Worm (Caenorhabditis elegans): ENCODE data around the gene klp-7.

klp-7 gene

DNA sequence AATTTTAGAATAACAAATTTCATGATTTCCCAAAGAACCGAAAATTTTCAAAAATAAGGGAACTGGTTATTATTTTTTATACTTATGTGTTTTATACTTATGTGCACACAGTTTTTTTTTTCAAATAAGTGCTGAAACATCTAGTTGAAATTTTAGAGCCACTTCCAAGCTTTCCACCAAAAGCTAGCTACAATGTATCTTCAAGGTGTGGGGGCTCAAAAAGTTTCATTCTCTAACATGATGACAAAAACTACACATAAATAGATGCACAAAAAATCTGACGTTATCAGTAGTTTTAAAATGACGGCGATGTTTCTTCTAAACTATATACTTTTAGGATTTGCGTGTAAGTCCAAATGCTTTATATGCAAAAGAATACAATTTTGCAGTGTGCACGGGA is 11.7 kb upstream of the klp-7 start, which contains the start of gene clec-163:
TSS of gene clec-163 (plus strand) at position 301 of the 400 bp plus-strand sequence.
- TF ChIP-seq nhr-237 (tag; optimal IDR thresholded peaks at IDR 0.05) (no peak), ceh-39 (tag; optimal IDR thresholded peaks at IDR 0.05) (no peak), unc-120 (tag; optimal IDR thresholded peaks at IDR 0.05; ENCODE audit: poor library complexity, severe bottlenecking) (no peak), ces-1 (GFP tag; optimal IDR thresholded peaks at IDR 0.05) (no peak), unc-39 (tag; optimal IDR thresholded peaks at IDR 0.05) (no peak), blmp-1 (tag; optimal IDR thresholded peaks at IDR 0.05) (no peak), mls-2 (tag; optimal IDR thresholded peaks at IDR 0.05) (no peak), M03D4.4 (tag; optimal IDR thresholded peaks at IDR 0.05) (no peak), ham-2 (GFP tag; optimal IDR thresholded peaks at IDR 0.05) (no peak), snpc-4 (tag; optimal IDR thresholded peaks at IDR 0.05) (no peak), elt-1 (tag; optimal IDR thresholded peaks at IDR 0.05; ENCODE audit: borderline replicate concordance, insufficient read depth) (no peak), elt-3 (tag; optimal IDR thresholded peaks at IDR 0.05) (no peak), ceh-83 (GFP tag; optimal IDR thresholded peaks at IDR 0.05) (no peak), nhr-12 (tag; optimal IDR thresholded peaks at IDR 0.05) (no peak), cnd-1 (tag; optimal IDR thresholded peaks at IDR 0.05) (no peak), bed-3 (GFP tag; optimal IDR thresholded peaks at IDR 0.05) (no peak)

ce11 chrIII:10802032-10802431 is 3.7 kb upstream of the klp-7 start, which contains the start of gene K11D9.3:
Gene K11D9.3, minus strand, starts transcription at chrIII:10802212.
- no peak for TF ChIP-seq drap-1 (GFP tag; optimal IDR thresholded peaks at IDR 0.05)
- peak; percentile 25 for TF ChIP-seq hlh-1 (tag; optimal IDR thresholded peaks at IDR 0.05)
- TF ChIP-seq unc-62 (GFP tag; optimal IDR thresholded peaks at IDR 0.05) = peak; percentile 60
- no peak for TF ChIP-seq elt-3 (tag; optimal IDR thresholded peaks at IDR 0.05)
- TF ChIP-seq nhr-76 (tag; optimal IDR thresholded peaks at IDR 0.05) = no peak

- no peak for TF ChIP-seq unc-62 (GFP tag; optimal IDR thresholded peaks at IDR 0.05)
- no peak for TF ChIP-seq zip-8 (tag; optimal IDR thresholded peaks at IDR 0.05)
- TF ChIP-seq nhr-2 (tag; optimal IDR thresholded peaks at IDR 0.05) = no peak
- TF ChIP-seq lsy-2 (tag; optimal IDR thresholded peaks at IDR 0.05) = no peak
- TF ChIP-seq nhr-237 (tag; optimal IDR thresholded peaks at IDR 0.05) = no peak
- TF ChIP-seq nhr-76 (tag; optimal IDR thresholded peaks at IDR 0.05) = no peak
- TF ChIP-seq cnd-1 (tag; optimal IDR thresholded peaks at IDR 0.05) = no peak
- TF ChIP-seq ztf-11 (tag; optimal IDR thresholded peaks at IDR 0.05) = no peak
Measured at ce11 chrIII:10805172-10805571, 553 bp upstream of the klp-7 start.

ce11 chrIII:10806821-10807220 is 1.1 kb downstream of the klp-7 start:
- no peak for TF ChIP-seq snpc-4 (tag; optimal IDR thresholded peaks at IDR 0.05)
- TF ChIP-seq sptf-1 (tag; optimal IDR thresholded peaks at IDR 0.05) = peak; percentile 9
- peak; percentile 6 for TF ChIP-seq mls-2 (tag; optimal IDR thresholded peaks at IDR 0.05)

- TF ChIP-seq unc-39 (tag; optimal IDR thresholded peaks at IDR 0.05) = no peak
- TF ChIP-seq bed-3 (GFP tag; optimal IDR thresholded peaks at IDR 0.05) = no peak
- TF ChIP-seq unc-120 (tag; optimal IDR thresholded peaks at IDR 0.05; ENCODE audit: poor library complexity, severe bottlenecking) = no peak
- no peak for TF ChIP-seq elt-1 (tag; optimal IDR thresholded peaks at IDR 0.05; ENCODE audit: borderline replicate concordance, insufficient read depth)
- TF ChIP-seq nhr-237 (tag; optimal IDR thresholded peaks at IDR 0.05) = no peak
- TF ChIP-seq ztf-11 (tag; optimal IDR thresholded peaks at IDR 0.05) = no peak
- TF ChIP-seq sptf-1 (tag; optimal IDR thresholded peaks at IDR 0.05) = no peak
- TF ChIP-seq flh-1 (GFP tag; optimal IDR thresholded peaks at IDR 0.05) = no peak
- TF ChIP-seq snpc-4 (tag; optimal IDR thresholded peaks at IDR 0.05) = no peak
- TF ChIP-seq sem-2 (GFP tag; optimal IDR thresholded peaks at IDR 0.05) = no peak
- no peak for TF ChIP-seq nhr-2 (tag; optimal IDR thresholded peaks at IDR 0.05)
- no peak for TF ChIP-seq M03D4.4 (tag; optimal IDR thresholded peaks at IDR 0.05)
- TF ChIP-seq drap-1 (GFP tag; optimal IDR thresholded peaks at IDR 0.05) = no peak
Measured at ce11 chrIII:10807236-10807635, 1.5 kb downstream of the klp-7 start.

DNA sequence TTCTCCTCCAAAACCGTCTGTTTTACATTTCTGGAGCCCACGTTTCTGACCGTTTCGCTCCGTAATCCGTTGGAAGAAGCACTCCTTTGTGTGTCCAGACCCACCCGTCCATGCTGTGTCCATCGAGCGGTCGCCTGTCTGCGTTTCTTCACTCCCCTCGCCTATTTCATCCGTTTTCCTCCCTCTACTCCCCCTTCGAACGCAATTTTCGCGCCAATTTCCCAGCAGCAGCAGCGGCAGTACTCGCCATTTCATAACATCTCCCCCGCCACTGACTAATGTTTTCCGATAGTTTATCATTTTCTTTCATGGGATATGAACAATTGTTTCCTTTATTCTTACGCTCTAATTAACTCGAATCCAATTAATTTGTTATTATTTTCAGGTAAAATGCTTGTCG is 2.2 kb downstream of the klp-7 start:
- TF ChIP-seq ces-1 (GFP tag; optimal IDR thresholded peaks at IDR 0.05) (peak; percentile 43), mep-1 (tag; optimal IDR thresholded peaks at IDR 0.05) (peak; percentile 11), nhr-2 (tag; optimal IDR thresholded peaks at IDR 0.05) (no peak), ham-2 (GFP tag; optimal IDR thresholded peaks at IDR 0.05) (peak; percentile 64), mab-5 (tag; optimal IDR thresholded peaks at IDR 0.05) (no peak), unc-120 (tag; optimal IDR thresholded peaks at IDR 0.05; ENCODE audit: poor library complexity, severe bottlenecking) (peak; percentile 39), ceh-43 (GFP tag; optimal IDR thresholded peaks at IDR 0.05) (peak; percentile 17)
